Fruit fly (Drosophila melanogaster) whole organism, embryonic: Measurements from ENCODE around the gene SdhC.
A peak's percentile ranks its signal among the peaks of the same experiment; 100 is the strongest.

Experiments used
- Abd-B ChIP-seq: fragments of 200-800 bp; sonication (Bioruptor generic); optimal IDR thresholded peaks from 2 replicates; lab custom pipeline; 2018; ENCODE audit warnings: missing biosample characterization, mild to moderate bottlenecking, missing genetic modification characterization, moderate library complexity
- Atf-2 ChIP-seq: fragments of 200-800 bp; sonication (Bioruptor generic); optimal IDR thresholded peaks from 2 replicates; lab custom pipeline; 2016; ENCODE audit warnings: missing biosample characterization, missing genetic modification characterization
- Atf6 ChIP-seq: fragments of 200-800 bp; sonication (Bioruptor generic); IDR thresholded peaks from 2 replicates; pipeline ENCODE4 v1.3.6; 2022; ENCODE audit warnings: missing biosample characterization, missing genetic modification characterization
- B-H2 ChIP-seq: fragments of 200-800 bp; sonication (Bioruptor generic); optimal IDR thresholded peaks from 2 replicates; lab custom pipeline; 2018; ENCODE audit warnings: missing biosample characterization, mild to moderate bottlenecking, missing genetic modification characterization
- CG10366 ChIP-seq: fragments of 200-800 bp; sonication (Bioruptor generic); IDR thresholded peaks from 2 replicates; pipeline ENCODE4 v1.3.6; 2022; ENCODE audit warnings: missing biosample characterization, missing genetic modification characterization
- CG11085 ChIP-seq: fragments of 200-800 bp; sonication (Bioruptor generic); IDR thresholded peaks from 2 replicates; pipeline ENCODE4 v1.3.6; 2022; ENCODE audit warnings: missing biosample characterization, missing genetic modification characterization
- CG11504 ChIP-seq: fragments of 200-800 bp; sonication (Bioruptor generic); optimal IDR thresholded peaks from 3 replicates; lab custom pipeline; 2019; ENCODE audit warnings: missing biosample characterization, mild to moderate bottlenecking, missing genetic modification characterization, moderate library complexity
- CG13624 ChIP-seq: fragments of 200-800 bp; sonication (Bioruptor generic); optimal IDR thresholded peaks from 2 replicates; lab custom pipeline; 2016; ENCODE audit warnings: missing biosample characterization, missing genetic modification characterization
- CG13775 ChIP-seq: fragments of 200-800 bp; sonication (Bioruptor generic); optimal IDR thresholded peaks from 3 replicates; lab custom pipeline; 2017; ENCODE audit warnings: missing biosample characterization, mild to moderate bottlenecking, missing genetic modification characterization
- CG15696 ChIP-seq: fragments of 200-800 bp; sonication (Bioruptor generic); optimal IDR thresholded peaks from 2 replicates; lab custom pipeline; 2019; ENCODE audit warnings: missing biosample characterization, mild to moderate bottlenecking, missing genetic modification characterization, moderate library complexity
- CG16815 ChIP-seq: fragments of 200-800 bp; sonication (Bioruptor generic); optimal IDR thresholded peaks from 3 replicates; lab custom pipeline; 2017; ENCODE audit warnings: missing biosample characterization, mild to moderate bottlenecking, missing genetic modification characterization
- CG17802 ChIP-seq: fragments of 200-800 bp; sonication (Bioruptor generic); optimal IDR thresholded peaks from 2 replicates; lab custom pipeline; 2018; ENCODE audit warnings: missing biosample characterization, mild to moderate bottlenecking, missing genetic modification characterization, moderate library complexity
- CG2875 ChIP-seq: fragments of 200-800 bp; sonication (Bioruptor generic); optimal IDR thresholded peaks from 2 replicates; lab custom pipeline; 2017; ENCODE audit warnings: missing biosample characterization, mild to moderate bottlenecking, missing genetic modification characterization, missing genetic modification reagents
- CG3163 ChIP-seq: fragments of 200-800 bp; sonication (Bioruptor generic); optimal IDR thresholded peaks from 3 replicates; lab custom pipeline; 2016; ENCODE audit warnings: missing biosample characterization, missing genetic modification characterization
- CG32772 ChIP-seq: fragments of 200-800 bp; sonication (Bioruptor generic); IDR thresholded peaks from 2 replicates; pipeline ENCODE4 v1.3.6; 2022; ENCODE audit warnings: missing biosample characterization, missing genetic modification characterization
- CG33557 ChIP-seq: fragments of 200-800 bp; sonication (Bioruptor generic); optimal IDR thresholded peaks from 2 replicates; lab custom pipeline; 2019; ENCODE audit warnings: missing biosample characterization, mild to moderate bottlenecking, missing genetic modification characterization, moderate library complexity
- CG3407 ChIP-seq: fragments of 200-800 bp; sonication (Bioruptor generic); optimal IDR thresholded peaks from 2 replicates; lab custom pipeline; 2018; ENCODE audit warnings: missing biosample characterization, mild to moderate bottlenecking, missing genetic modification characterization
- CG3847 ChIP-seq: fragments of 200-800 bp; sonication (Bioruptor generic); IDR thresholded peaks from 2 replicates; pipeline ENCODE4 v1.3.6; 2022; ENCODE audit warnings: missing biosample characterization, missing genetic modification characterization
- CG42726 ChIP-seq: fragments of 200-800 bp; sonication (Bioruptor generic); IDR thresholded peaks from 2 replicates; pipeline ENCODE4 v1.3.6; 2022; ENCODE audit warnings: missing biosample characterization, missing genetic modification characterization; ENCODE audit not compliant: partially characterized antibody
- CG7357 ChIP-seq: fragments of 200-800 bp; sonication (Bioruptor generic); IDR thresholded peaks from 3 replicates; pipeline ENCODE4 v1.3.6; 2022; ENCODE audit warnings: missing biosample characterization, missing genetic modification characterization
- CG9727 ChIP-seq: fragments of 200-800 bp; sonication (Bioruptor generic); optimal IDR thresholded peaks from 3 replicates; lab custom pipeline; 2017; ENCODE audit warnings: missing biosample characterization, mild to moderate bottlenecking, missing genetic modification characterization
- CHES-1-like ChIP-seq: fragments of 200-800 bp; sonication (Bioruptor generic); optimal IDR thresholded peaks from 2 replicates; lab custom pipeline; 2016; ENCODE audit warnings: missing biosample characterization, missing genetic modification characterization
- CoRest ChIP-seq: fragments of 200-800 bp; sonication (Bioruptor generic); optimal IDR thresholded peaks from 3 replicates; lab custom pipeline; 2018; ENCODE audit warnings: missing biosample characterization, mild to moderate bottlenecking, missing genetic modification characterization, moderate library complexity
- Dad ChIP-seq: fragments of 200-800 bp; sonication (Bioruptor generic); optimal IDR thresholded peaks from 3 replicates; lab custom pipeline; 2016; ENCODE audit warnings: missing biosample characterization, missing genetic modification characterization
- ERR ChIP-seq: fragments of 200-800 bp; sonication (Bioruptor generic); optimal IDR thresholded peaks from 2 replicates; lab custom pipeline; 2016; ENCODE audit warnings: missing biosample characterization, missing genetic modification characterization
- HLHmδ ChIP-seq: fragments of 200-800 bp; sonication (Bioruptor generic); optimal IDR thresholded peaks from 2 replicates; lab custom pipeline; 2018; ENCODE audit warnings: missing biosample characterization, mild to moderate bottlenecking, missing genetic modification characterization, moderate library complexity
- Myb ChIP-seq: fragments of 200-800 bp; sonication (Bioruptor generic); optimal IDR thresholded peaks from 2 replicates; lab custom pipeline; 2016; ENCODE audit warnings: missing biosample characterization, missing genetic modification characterization
- Sox100B ChIP-seq: fragments of 200-800 bp; sonication (Bioruptor generic); optimal IDR thresholded peaks from 3 replicates; lab custom pipeline; 2018; ENCODE audit warnings: missing biosample characterization, mild to moderate bottlenecking, missing genetic modification characterization
- TFAM ChIP-seq: fragments of 200-800 bp; sonication (Bioruptor generic); optimal IDR thresholded peaks from 2 replicates; lab custom pipeline; 2017; ENCODE audit warnings: missing biosample characterization, missing genetic modification characterization, inconsistent platforms
- Xbp1 ChIP-seq: fragments of 200-800 bp; sonication (Bioruptor generic); optimal IDR thresholded peaks from 3 replicates; lab custom pipeline; 2016; ENCODE audit warnings: missing biosample characterization, mild to moderate bottlenecking, missing genetic modification characterization
- ab ChIP-seq: fragments of 200-800 bp; sonication (Bioruptor generic); optimal IDR thresholded peaks from 2 replicates; lab custom pipeline; 2016; ENCODE audit warnings: missing biosample characterization, missing genetic modification characterization
- caup ChIP-seq: fragments of 200-800 bp; sonication (Bioruptor generic); optimal IDR thresholded peaks from 3 replicates; lab custom pipeline; 2017; ENCODE audit warnings: missing biosample characterization, mild to moderate bottlenecking, missing genetic modification characterization, moderate library complexity; ENCODE audit not compliant: severe bottlenecking
- emc ChIP-seq: fragments of 200-800 bp; sonication (Bioruptor generic); optimal IDR thresholded peaks from 2 replicates; lab custom pipeline; 2016; ENCODE audit warnings: missing biosample characterization, missing genetic modification characterization
- fd64A ChIP-seq: fragments of 200-800 bp; sonication (Bioruptor generic); optimal IDR thresholded peaks from 3 replicates; lab custom pipeline; 2018; ENCODE audit warnings: missing biosample characterization, mild to moderate bottlenecking, missing genetic modification characterization
- fd96Cb ChIP-seq: fragments of 200-800 bp; sonication (Bioruptor generic); optimal IDR thresholded peaks from 2 replicates; lab custom pipeline; 2018; ENCODE audit warnings: missing biosample characterization, mild to moderate bottlenecking, missing genetic modification characterization, moderate library complexity
- lola ChIP-seq, 3 experiments: fragments of >200 bp in 2 of 3; fragments of 200-800 bp in 1 of 3; sonication (Bioruptor generic) in 1 of 3; optimal IDR thresholded peaks; 2 replicates each; lab custom pipeline; 2017 to 2019; ENCODE audit warnings: missing biosample characterization in 3 of 3, missing genetic modification characterization in 3 of 3, mild to moderate bottlenecking in 1 of 3, moderate library complexity in 1 of 3
- mam ChIP-seq: fragments of 200-800 bp; sonication (Bioruptor generic); optimal IDR thresholded peaks from 3 replicates; lab custom pipeline; 2016; ENCODE audit warnings: missing biosample characterization, missing genetic modification characterization
- otp ChIP-seq: fragments of 200-800 bp; sonication (Bioruptor generic); IDR thresholded peaks from 3 replicates; pipeline ENCODE4, ENCODE4 v1.3.6; 2022; ENCODE audit warnings: missing biosample characterization, missing genetic modification characterization
- p53 ChIP-seq: fragments of 200-800 bp; sonication (Bioruptor generic); optimal IDR thresholded peaks from 2 replicates; lab custom pipeline; 2016; ENCODE audit warnings: missing biosample characterization, missing genetic modification characterization
- peb ChIP-seq: fragments of 200-800 bp; sonication (Bioruptor generic); IDR thresholded peaks from 2 replicates; pipeline ENCODE4 v1.3.6; 2022; ENCODE audit warnings: missing biosample characterization, missing genetic modification characterization
- pfk ChIP-seq: fragments of 200-800 bp; sonication (Bioruptor generic); optimal IDR thresholded peaks from 2 replicates; lab custom pipeline; 2018; ENCODE audit warnings: missing biosample characterization, mild to moderate bottlenecking, missing genetic modification characterization, moderate library complexity
- prd ChIP-seq, 3 experiments: fragments of >200 bp in 2 of 3; fragments of 200-800 bp in 1 of 3; sonication (Bioruptor generic) in 1 of 3; optimal IDR thresholded peaks in 2 of 3; IDR thresholded peaks in 1 of 3; 2 replicates in 2 of 3; 3 replicates in 1 of 3; pipeline versions ENCODE4 v1.3.6 to Lab custom; 2017 to 2022; ENCODE audit warnings: missing biosample characterization in 1 of 3, missing genetic modification characterization in 1 of 3
- pum ChIP-seq: fragments of 200-800 bp; sonication (Bioruptor generic); optimal IDR thresholded peaks from 2 replicates; lab custom pipeline; 2016; ENCODE audit warnings: missing biosample characterization, missing genetic modification characterization
- run ChIP-seq: fragments of 200-800 bp; sonication (Bioruptor generic); optimal IDR thresholded peaks from 3 replicates; lab custom pipeline; 2018; ENCODE audit warnings: missing biosample characterization, mild to moderate bottlenecking, missing genetic modification characterization
- sc ChIP-seq, 3 experiments: fragments of >200 bp in 2 of 3; fragments of 200-800 bp in 1 of 3; sonication (Bioruptor generic) in 1 of 3; optimal IDR thresholded peaks; 2 replicates in 2 of 3; 3 replicates in 1 of 3; lab custom pipeline; 2017; ENCODE audit warnings: mild to moderate bottlenecking in 1 of 3, missing biosample characterization in 1 of 3, missing genetic modification characterization in 1 of 3, missing genetic modification reagents in 1 of 3
- sima ChIP-seq: fragments of 200-800 bp; sonication (Bioruptor generic); optimal IDR thresholded peaks from 2 replicates; lab custom pipeline; 2016; ENCODE audit warnings: missing biosample characterization, missing genetic modification characterization
- stc ChIP-seq: fragments of 200-800 bp; sonication (Bioruptor generic); IDR thresholded peaks from 2 replicates; pipeline ENCODE4 v1.3.6; 2022; ENCODE audit warnings: missing biosample characterization, missing genetic modification characterization
- tup ChIP-seq: fragments of 200-800 bp; sonication (Bioruptor generic); optimal IDR thresholded peaks from 2 replicates; lab custom pipeline; 2016; ENCODE audit warnings: missing biosample characterization, mild to moderate bottlenecking, missing genetic modification characterization, moderate library complexity
- vfl ChIP-seq: fragments of 200-800 bp; sonication (Bioruptor generic); optimal IDR thresholded peaks from 2 replicates; lab custom pipeline; 2016; ENCODE audit warnings: missing biosample characterization, missing genetic modification characterization

Gene SdhC

DNA sequence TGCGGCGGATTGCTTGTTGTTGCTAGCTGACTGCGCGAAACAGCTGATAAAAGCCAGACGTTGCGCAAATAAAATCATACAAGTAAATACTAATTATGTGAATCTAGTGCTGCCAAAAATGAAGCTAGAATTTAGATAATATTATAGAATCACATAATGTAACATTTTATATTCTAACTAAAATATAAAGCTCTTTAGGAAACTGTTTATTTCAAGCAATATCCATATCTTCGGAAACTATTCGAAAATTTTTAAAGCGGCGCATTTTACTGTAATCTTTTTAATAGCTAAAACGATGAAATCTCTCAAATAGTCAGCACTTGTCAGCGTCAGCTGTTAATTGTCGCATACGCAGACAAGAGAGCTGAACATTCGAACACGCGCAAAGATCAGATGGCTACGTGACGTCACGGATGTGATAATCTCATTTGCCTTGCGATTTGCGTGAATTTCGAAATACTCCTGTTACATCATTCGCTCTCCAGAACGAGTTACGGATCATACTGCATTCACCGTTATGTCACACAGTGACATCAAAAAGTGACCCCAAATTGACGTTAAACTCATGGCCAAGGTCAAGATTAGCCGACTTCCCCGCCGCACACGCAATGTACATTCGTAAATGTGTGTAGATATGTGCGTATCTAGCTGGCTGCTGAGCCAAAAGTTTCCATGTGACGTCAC lies 33.5 kb upstream of the SdhC start (continued):
- TF ChIP-seq ab (GFP tag; lab: Kevin White, UChicago) (no peak), CG16815 (no peak), stc (no peak), CG15696 (tag; lab: Kevin White, UChicago) (no peak), Dad (GFP tag; lab: Kevin White, UChicago) (no peak), CG11504 (tag; lab: Kevin White, UChicago) (no peak), tup (no peak), otp (GFP tag; lab: Robert Waterston, UW) (no peak), Xbp1 (no peak), CG13775 (GFP tag; lab: Kevin White, UChicago) (no peak), B-H2 (GFP tag; lab: Kevin White, UChicago) (no peak), mam (GFP tag; lab: Kevin White, UChicago) (peak; percentile 45), CG13624 (GFP tag; lab: Kevin White, UChicago) (peak; percentile 51), prd (optimal IDR thresholded peaks at IDR 0.05; lab: Kevin White, UChicago) (no peak), prd (GFP tag; IDR thresholded peaks at IDR 0.05; lab: Robert Waterston, UW) (peak; percentile 48; the same call in 1 of the 3 replicates), fd64A (GFP tag; lab: Kevin White, UChicago) (no peak), CG3847 (GFP tag; lab: Robert Waterston, UW) (no peak), lola (GFP tag; optimal IDR thresholded peaks at IDR 0.05; lab: Kevin White, UChicago) (no peak), CG32772 (GFP tag; lab: Robert Waterston, UW) (no peak), emc (GFP tag; lab: Kevin White, UChicago) (no peak), Atf-2 (GFP tag; lab: Kevin White, UChicago) (no peak), CG42726 (no peak), pfk (GFP tag; lab: Kevin White, UChicago) (no peak), CG9727 (GFP tag; lab: Kevin White, UChicago) (peak; percentile 59), Abd-B (GFP tag; lab: Kevin White, UChicago) (no peak), p53 (GFP tag; lab: Kevin White, UChicago) (no peak), TFAM (no peak), ERR (GFP tag; lab: Kevin White, UChicago) (no peak), peb (GFP tag; lab: Robert Waterston, UW) (no peak), CG3163 (GFP tag; lab: Kevin White, UChicago) (no peak), run (tag; lab: Kevin White, UChicago) (no peak), caup (GFP tag; lab: Kevin White, UChicago) (peak; percentile 22), CG2875 (GFP tag; lab: Kevin White, UChicago) (no peak), CHES-1-like (GFP tag; lab: Kevin White, UChicago) (no peak), CG33557 (GFP tag; lab: Kevin White, UChicago) (no peak), Atf6 (no peak), pum (GFP tag; lab: Kevin White, UChicago) (no peak), CG11085 (GFP tag; lab: Robert Waterston, UW) (no peak), vfl (GFP tag; lab: Kevin White, UChicago) (no peak), CoRest (tag; lab: Kevin White, UChicago) (no peak), CG17802 (tag; lab: Kevin White, UChicago) (no peak), fd96Cb (no peak), HLHmδ (GFP tag; lab: Kevin White, UChicago) (no peak), sima (GFP tag; lab: Kevin White, UChicago) (no peak), Sox100B (no peak), CG3407 (no peak), Myb (GFP tag; lab: Kevin White, UChicago) (no peak), sc (optimal IDR thresholded peaks at IDR 0.05; lab: Kevin White, UChicago) (no peak), sc (GFP tag; optimal IDR thresholded peaks at IDR 0.05; lab: Kevin White, UChicago) (no peak), CG10366 (GFP tag; lab: Robert Waterston, UW) (no peak), CG7357 (GFP tag; lab: Robert Waterston, UW) (no peak)
